Worm (Caenorhabditis elegans): ENCODE results near the gene K11E4.6.

The K11E4.6 gene

ce11 chrX:13717053-13717671, 7.3 kb upstream of the K11E4.6 start, which contains the start of gene shc-3:
Gene shc-3 (plus strand): TSS chrX:13717536.
- no peak for TF ChIP-seq unc-62 (GFP tag; optimal IDR thresholded peaks at IDR 0.05)

DNA sequence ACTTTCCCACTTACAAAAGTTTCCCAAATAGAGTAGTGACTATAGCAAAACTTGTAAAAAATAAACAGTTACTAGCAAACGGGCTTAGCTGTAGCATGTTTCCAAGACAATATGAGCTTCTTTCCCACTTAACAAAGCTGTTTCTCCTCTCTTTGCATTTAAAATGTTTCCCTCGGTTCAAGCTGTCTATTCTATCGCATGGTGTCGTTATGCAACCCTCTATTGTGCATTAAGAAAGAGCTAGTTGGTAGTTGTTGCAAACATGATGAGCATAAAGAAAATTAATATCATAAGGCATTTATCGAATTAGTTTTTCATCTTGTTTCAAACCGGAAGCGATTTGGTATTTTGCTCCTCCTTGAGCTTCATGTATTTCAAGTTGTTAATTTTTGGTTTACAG, 1.6 kb upstream of the K11E4.6 start, which contains the start of gene poml-1:
Gene poml-1, minus strand, starts transcription at position 101 of the 400 bp plus-strand sequence.
- TF ChIP-seq unc-62 (GFP tag; optimal IDR thresholded peaks at IDR 0.05) = no peak

- TF ChIP-seq unc-62 (GFP tag; optimal IDR thresholded peaks at IDR 0.05) = no peak
Measured at ce11 chrX:13726285-13726684, 1.8 kb downstream of the K11E4.6 start.

DNA sequence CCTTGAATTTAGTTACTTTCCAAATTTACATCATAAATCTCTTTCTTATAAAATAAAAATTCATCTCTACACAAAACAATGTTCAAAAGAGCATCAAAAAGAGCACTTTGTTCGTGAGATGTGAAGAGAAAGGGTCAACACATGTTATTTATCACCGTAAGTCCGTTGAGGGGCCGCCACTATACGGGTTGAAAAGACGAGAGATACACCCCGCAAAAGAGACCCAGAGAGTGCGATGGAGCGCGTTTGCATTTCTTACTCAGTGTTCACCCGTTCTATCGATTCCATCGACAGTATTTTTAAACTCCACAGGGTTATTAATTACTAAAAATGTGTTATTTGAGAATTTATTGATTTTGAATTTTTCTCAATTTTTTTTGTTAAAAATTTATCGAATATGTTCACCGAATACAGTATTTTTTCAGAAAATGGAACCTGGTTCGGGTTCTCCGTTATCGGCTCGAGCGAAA, 2.4 kb downstream of the K11E4.6 start, which contains the start of gene pix-1:
Gene pix-1, plus strand, starts transcription at position 420 of the 470 bp plus-strand sequence.
- TF ChIP-seq unc-62 (GFP tag; optimal IDR thresholded peaks at IDR 0.05) = no peak

- no peak for TF ChIP-seq unc-62 (GFP tag; optimal IDR thresholded peaks at IDR 0.05)
Measured at ce11 chrX:13728991-13729390, 4.5 kb downstream of the K11E4.6 start.

DNA sequence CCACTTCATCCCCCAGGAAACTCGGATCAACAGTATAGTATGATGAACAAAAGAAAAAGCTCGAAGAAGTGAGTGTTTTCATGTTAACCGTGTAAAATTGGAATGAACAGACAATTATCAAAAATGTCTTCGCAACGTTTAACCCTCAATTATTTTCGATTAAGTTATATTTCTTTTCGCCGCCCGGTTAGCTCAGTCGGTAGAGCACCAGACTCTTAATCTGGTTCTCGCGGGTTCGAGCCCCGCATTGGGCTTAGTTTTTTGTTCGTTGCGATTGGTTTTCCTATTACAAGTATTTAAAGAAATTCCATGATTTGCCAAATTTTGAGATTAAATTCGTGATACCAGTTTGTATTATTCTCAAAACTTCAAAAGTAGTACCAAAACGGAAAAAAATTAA, 5.3 kb downstream of the K11E4.6 start:
- TF ChIP-seq unc-62 (GFP tag; optimal IDR thresholded peaks at IDR 0.05) = no peak

DNA sequence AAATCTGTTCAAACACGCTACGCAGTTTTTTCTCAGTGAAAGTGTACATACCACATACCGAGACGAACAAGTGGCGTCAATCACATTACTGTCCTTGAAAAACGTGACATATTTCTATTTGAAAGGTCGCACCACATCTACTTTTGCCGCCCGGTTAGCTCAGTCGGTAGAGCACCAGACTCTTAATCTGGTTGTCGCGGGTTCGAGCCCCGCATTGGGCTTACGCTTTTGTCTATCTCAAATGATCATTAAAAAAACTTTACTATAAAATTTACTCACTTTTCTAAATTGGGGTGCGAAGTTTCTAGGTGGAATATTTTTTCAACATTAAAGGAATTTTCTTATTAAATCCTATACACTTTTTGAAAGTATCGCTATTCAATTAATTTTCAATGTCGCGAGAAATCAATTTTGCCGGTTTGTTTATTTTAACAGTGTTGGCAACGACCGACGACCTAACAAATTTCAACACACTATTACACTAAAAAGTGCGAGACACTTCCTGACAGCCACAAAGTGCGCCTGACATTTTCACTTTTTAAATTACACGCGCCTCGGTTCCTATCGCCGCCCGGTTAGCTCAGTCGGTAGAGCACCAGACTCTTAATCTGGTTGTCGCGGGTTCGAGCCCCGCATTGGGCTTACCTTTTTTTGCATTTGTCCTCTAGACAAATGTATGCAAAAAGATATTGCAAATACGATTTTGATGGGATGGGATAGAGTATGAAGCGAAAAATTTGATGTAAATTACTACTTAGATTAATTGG, 5.9 kb downstream of the K11E4.6 start:
- no peak for TF ChIP-seq unc-62 (GFP tag; optimal IDR thresholded peaks at IDR 0.05)

DNA sequence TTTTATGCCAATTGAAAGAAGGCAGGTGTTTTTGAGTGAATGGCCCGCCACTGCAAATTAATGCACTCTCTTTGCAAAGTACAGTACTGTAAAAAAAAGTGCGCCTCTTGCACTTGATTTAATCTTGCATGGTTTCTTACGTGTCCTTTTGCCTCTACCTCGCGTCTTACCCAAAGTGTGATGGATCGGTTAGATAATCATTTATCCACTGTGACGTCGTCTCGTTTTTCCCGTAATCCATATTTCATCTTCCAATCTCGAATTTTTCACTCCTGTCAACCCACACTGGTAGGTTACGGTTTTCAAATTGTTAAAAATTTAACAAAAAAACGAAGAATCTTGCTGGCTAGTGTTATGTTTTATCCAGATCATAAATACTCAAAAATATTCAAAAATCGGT, 12.2 kb downstream of the K11E4.6 start:
- TF ChIP-seq unc-62 (GFP tag; optimal IDR thresholded peaks at IDR 0.05) = no peak

DNA sequence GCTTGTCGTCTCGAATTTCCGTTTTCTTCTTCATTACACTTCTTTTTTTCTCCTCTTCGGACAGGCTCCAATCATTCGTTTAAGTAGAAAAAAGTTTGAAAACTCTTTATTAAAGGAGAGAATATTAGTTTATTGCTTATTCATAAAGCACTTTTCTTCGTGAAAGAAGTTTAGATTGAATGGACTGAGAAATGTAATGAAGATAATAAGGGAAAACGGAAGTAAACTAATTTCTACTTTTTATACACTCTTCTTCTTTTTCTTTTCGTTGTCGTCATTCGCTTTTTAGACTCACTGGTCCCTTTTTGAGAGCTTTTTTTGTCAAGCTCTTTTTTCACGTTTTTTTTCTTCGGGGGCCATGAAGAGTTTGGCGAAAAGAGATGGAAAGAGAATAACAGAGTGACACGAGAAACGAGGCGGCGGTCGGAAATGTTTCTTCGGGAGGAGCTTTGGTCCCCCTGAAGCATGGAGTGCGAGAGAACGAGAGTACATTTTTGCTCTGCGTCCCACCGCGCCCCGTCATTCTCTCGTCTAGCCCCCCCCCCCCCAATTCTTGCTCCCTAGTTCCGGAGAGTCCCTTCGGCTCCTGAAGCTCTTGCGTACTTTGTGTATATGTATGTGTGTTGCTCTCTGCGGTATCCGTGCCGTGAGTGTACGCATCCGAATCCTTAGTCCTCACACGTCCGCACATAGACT, 14.8 kb downstream of the K11E4.6 start:
- TF ChIP-seq unc-62 (GFP tag; optimal IDR thresholded peaks at IDR 0.05) = no peak

ce11 chrX:13743371-13743770, 18.9 kb downstream of the K11E4.6 start:
- no peak for TF ChIP-seq unc-62 (GFP tag; optimal IDR thresholded peaks at IDR 0.05)

ce11 chrX:13744543-13745113, 20.2 kb downstream of the K11E4.6 start:
- TF ChIP-seq unc-62 (GFP tag; optimal IDR thresholded peaks at IDR 0.05) = no peak

DNA sequence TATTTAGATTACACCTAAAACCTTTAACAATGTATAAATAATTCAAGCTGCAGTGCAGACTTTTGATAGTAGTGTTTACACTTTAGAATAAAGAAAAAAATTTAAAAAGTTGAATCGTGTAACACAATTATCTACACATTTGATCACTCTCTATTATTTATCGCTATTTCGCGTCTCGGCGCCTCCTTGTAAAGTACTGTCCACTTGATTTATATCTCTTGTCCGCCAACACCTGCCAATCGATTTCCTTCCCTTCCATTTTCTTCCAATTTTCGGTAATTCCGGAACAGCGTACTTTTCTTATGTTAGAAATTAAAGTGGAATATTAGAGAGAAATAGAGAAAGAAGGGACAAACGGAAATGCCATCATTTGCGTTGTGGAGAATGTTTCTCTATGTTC, 21.1 kb downstream of the K11E4.6 start:
- TF ChIP-seq unc-62 (GFP tag; optimal IDR thresholded peaks at IDR 0.05) = no peak

- no peak for TF ChIP-seq unc-62 (GFP tag; optimal IDR thresholded peaks at IDR 0.05)
Measured at ce11 chrX:13746231-13746630, 21.8 kb downstream of the K11E4.6 start.

DNA sequence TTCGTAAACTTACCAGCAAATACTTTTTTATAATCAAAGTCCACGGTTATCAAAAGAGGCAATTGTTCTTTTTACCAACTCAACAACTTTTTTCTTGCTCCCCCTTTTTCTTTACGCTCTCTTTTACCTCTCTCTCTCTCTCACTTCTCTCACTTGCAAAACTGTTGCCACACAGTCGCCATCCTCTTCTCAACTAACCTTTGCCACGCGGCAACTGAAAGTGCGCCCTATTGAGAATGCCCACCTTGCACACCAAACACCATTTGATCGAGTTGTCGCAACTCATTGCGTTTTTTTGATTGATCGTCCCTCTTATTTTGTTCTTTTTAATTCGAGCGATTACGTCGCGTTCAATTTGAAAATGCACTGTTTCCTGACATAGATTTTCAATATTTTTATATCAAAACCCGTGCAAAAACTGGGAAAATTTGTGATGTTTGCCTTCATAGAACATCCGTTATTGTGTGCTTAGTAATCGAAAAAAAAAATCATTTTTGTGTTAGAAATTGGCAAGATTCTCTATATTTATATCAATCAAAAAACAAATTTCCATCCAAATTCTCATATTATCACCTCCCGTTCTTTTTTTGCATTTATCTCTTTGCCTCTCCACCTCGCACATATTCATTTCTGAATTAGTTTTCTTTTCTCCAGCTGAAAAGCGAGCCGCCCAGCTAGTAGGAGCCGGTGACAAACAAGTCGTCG, 22.3 kb downstream of the K11E4.6 start, which contains the start of gene nhr-71:
Gene nhr-71, plus strand, starts transcription at position 655 of the 705 bp plus-strand sequence.
- TF ChIP-seq unc-62 (GFP tag; optimal IDR thresholded peaks at IDR 0.05) = no peak

DNA sequence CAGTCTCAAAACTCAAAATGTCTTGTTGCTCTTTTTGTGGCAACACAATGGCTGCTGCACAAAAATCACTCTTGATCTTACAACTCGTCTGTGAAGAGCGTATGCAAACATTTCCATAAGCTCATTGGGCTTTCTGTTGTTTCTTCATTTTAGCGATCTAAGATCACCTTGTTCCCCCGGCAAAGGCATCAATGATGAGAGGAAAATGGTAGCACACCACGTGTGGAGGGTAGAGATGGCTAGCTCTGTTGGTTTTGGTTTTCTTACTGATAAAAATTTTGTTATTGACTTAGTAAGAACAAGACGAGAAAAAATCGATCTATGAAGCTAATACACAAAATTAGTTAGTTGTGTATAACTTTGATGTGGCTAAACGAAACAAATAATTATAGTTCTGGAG, 23.5 kb downstream of the K11E4.6 start:
- TF ChIP-seq unc-62 (GFP tag; optimal IDR thresholded peaks at IDR 0.05) = no peak

All from whole organism, dauer.